Worm (Caenorhabditis elegans) whole organism, young adult: Measurements from ENCODE around the gene map-1.
A peak's percentile ranks its signal among the peaks of the same experiment; 100 is the strongest.

Experiments
- B0019.2 ChIP-seq: fragments of 200-800 bp; sonication (Bioruptor generic); conservative IDR thresholded peaks from 2 replicates; pipeline ENCODE4 v1.3.6; 2022; ENCODE audit warnings: missing genetic modification reagents, missing genetic modification characterization, missing compliant biosample characterization
- B0035.1 ChIP-seq: sonication (generic microtip); optimal IDR thresholded peaks from 2 replicates; lab custom pipeline; 2016; ENCODE audit warnings: missing genetic modification characterization, mild to moderate bottlenecking, missing compliant biosample characterization, missing genotype, missing genetic modification reagents
- B0336.3 ChIP-seq: fragments of 200-800 bp; sonication (Bioruptor generic); IDR thresholded peaks from 2 replicates; pipeline ENCODE4 v1.3.6; 2022; ENCODE audit warnings: missing genetic modification characterization, missing compliant biosample characterization
- D2030.7 ChIP-seq: fragments of 200-800 bp; sonication (Bioruptor generic); IDR thresholded peaks from 2 replicates; pipeline ENCODE4 v1.3.6; 2022; ENCODE audit warnings: missing genetic modification reagents, missing genetic modification characterization, missing compliant biosample characterization
- F33H1.4 ChIP-seq: fragments of 200-800 bp; sonication (Bioruptor generic); IDR thresholded peaks from 2 replicates; pipeline ENCODE4 v1.3.6; 2022; ENCODE audit warnings: missing genetic modification reagents, missing genetic modification characterization, missing compliant biosample characterization
- F37B4.10 ChIP-seq: fragments of 200-800 bp; sonication (Bioruptor generic); IDR thresholded peaks from 2 replicates; pipeline ENCODE4 v1.3.6; 2022; ENCODE audit warnings: missing genetic modification characterization, missing compliant biosample characterization
- F55B11.4 ChIP-seq: sonication (generic microtip); optimal IDR thresholded peaks from 2 replicates; lab custom pipeline; 2016; ENCODE audit warnings: missing compliant biosample characterization, missing genetic modification characterization, borderline replicate concordance; ENCODE audit not compliant: insufficient read depth
- F57A8.1 ChIP-seq: fragments of 200-800 bp; sonication (Bioruptor generic); optimal IDR thresholded peaks from 2 replicates; lab custom pipeline; 2018; ENCODE audit warnings: mild to moderate bottlenecking, missing genetic modification characterization, moderate library complexity, missing compliant biosample characterization
- K11D2.4 ChIP-seq: fragments of 200-800 bp; sonication (Bioruptor generic); IDR thresholded peaks from 2 replicates; pipeline ENCODE4 v1.3.6; 2022; ENCODE audit warnings: missing genetic modification reagents, missing genetic modification characterization, missing compliant biosample characterization
- T26A5.8 ChIP-seq: sonication (generic microtip); optimal IDR thresholded peaks from 2 replicates; lab custom pipeline; 2016; ENCODE audit warnings: missing genetic modification characterization, missing compliant biosample characterization
- Y53G8AR.9 ChIP-seq: fragments of 200-800 bp; sonication (Bioruptor generic); conservative IDR thresholded peaks from 2 replicates; pipeline ENCODE4 v1.3.6; 2022; ENCODE audit warnings: missing genetic modification reagents, missing genetic modification characterization, missing compliant biosample characterization
- Y95B8A.8 ChIP-seq: fragments of 200-800 bp; sonication (Bioruptor generic); IDR thresholded peaks from 2 replicates; pipeline ENCODE4 v1.3.6; 2022; ENCODE audit warnings: missing genetic modification reagents, missing genetic modification characterization, missing compliant biosample characterization
- ama-1 ChIP-seq, 3 experiments: fragments of 150-350 bp in 1 of 3; sonication (generic microtip) in 2 of 3; optimal IDR thresholded peaks; 2 replicates each; lab custom pipeline; 2014 to 2018; ENCODE audit warnings: missing biosample characterization in 2 of 3, missing genetic modification characterization in 2 of 3, missing genetic modification reagents in 2 of 3
- cebp-1 ChIP-seq, 2 experiments: fragments of 200-800 bp in 1 of 2; sonication (Bioruptor generic) in 1 of 2; sonication (generic microtip) in 1 of 2; IDR thresholded peaks in 1 of 2; optimal IDR thresholded peaks in 1 of 2; 2 replicates each; pipeline versions ENCODE4 v1.3.6 to Lab custom; 2017 to 2022; ENCODE audit warnings: missing compliant biosample characterization in 2 of 2, missing genetic modification characterization in 2 of 2, mild to moderate bottlenecking in 1 of 2, missing genetic modification reagents in 1 of 2, moderate library complexity in 1 of 2
- ceh-27 ChIP-seq: fragments of 200-800 bp; sonication (Bioruptor generic); optimal IDR thresholded peaks from 2 replicates; lab custom pipeline; 2018; ENCODE audit warnings: mild to moderate bottlenecking, missing genetic modification characterization, moderate library complexity, missing compliant biosample characterization
- ceh-79 ChIP-seq: sonication (generic microtip); optimal IDR thresholded peaks from 2 replicates; lab custom pipeline; 2017; ENCODE audit warnings: mild to moderate bottlenecking, missing genetic modification characterization, missing compliant biosample characterization
- ceh-91 ChIP-seq: fragments of 200-800 bp; sonication (Bioruptor generic); IDR thresholded peaks from 2 replicates; pipeline ENCODE4 v1.3.6; 2022; ENCODE audit warnings: missing genetic modification reagents, missing genetic modification characterization, missing compliant biosample characterization
- dpl-1 ChIP-seq: fragments of 150-350 bp; optimal IDR thresholded peaks from 2 replicates; lab custom pipeline; 2014; ENCODE audit warnings: missing biosample characterization, missing genetic modification reagents, missing genetic modification characterization
- hsf-1 ChIP-seq: fragments of 200-800 bp; sonication (Bioruptor generic); IDR thresholded peaks from 2 replicates; pipeline ENCODE4 v1.3.6; 2022; ENCODE audit warnings: missing genetic modification reagents, missing genetic modification characterization, missing compliant biosample characterization
- lag-1 ChIP-seq: fragments of 200-800 bp; sonication (Bioruptor generic); IDR thresholded peaks from 2 replicates; pipeline ENCODE4 v1.3.6; 2022; ENCODE audit warnings: missing genetic modification reagents, missing genetic modification characterization, missing compliant biosample characterization
- let-607 ChIP-seq, 2 experiments: fragments of 200-800 bp in 1 of 2; sonication (Bioruptor generic) in 1 of 2; sonication (generic microtip) in 1 of 2; optimal IDR thresholded peaks; 2 replicates each; lab custom pipeline; 2016 to 2018; ENCODE audit warnings: mild to moderate bottlenecking in 2 of 2, missing compliant biosample characterization in 2 of 2, missing genetic modification characterization in 2 of 2, moderate library complexity in 2 of 2, missing genotype in 1 of 2
- lin-26 ChIP-seq: fragments of 200-800 bp; sonication (Bioruptor generic); IDR thresholded peaks from 2 replicates; pipeline ENCODE4 v1.3.6; 2022; ENCODE audit warnings: missing genetic modification reagents, missing genetic modification characterization, missing compliant biosample characterization
- lin-40 ChIP-seq: sonication (generic microtip); optimal IDR thresholded peaks from 2 replicates; lab custom pipeline; 2016; ENCODE audit warnings: missing genetic modification characterization, mild to moderate bottlenecking, missing compliant biosample characterization, missing genotype, missing genetic modification reagents
- lin-54 ChIP-seq: fragments of 200-800 bp; sonication (Bioruptor generic); optimal IDR thresholded peaks from 2 replicates; lab custom pipeline; 2018; ENCODE audit warnings: mild to moderate bottlenecking, missing genetic modification characterization, missing compliant biosample characterization
- lir-1 ChIP-seq: fragments of 200-800 bp; sonication (Bioruptor generic); conservative IDR thresholded peaks from 2 replicates; pipeline ENCODE4 v1.3.6; 2022; ENCODE audit warnings: missing genetic modification reagents, missing genetic modification characterization, missing compliant biosample characterization
- madf-6 ChIP-seq: fragments of 200-800 bp; sonication (Bioruptor generic); IDR thresholded peaks from 2 replicates; pipeline ENCODE4 v1.3.6; 2022; ENCODE audit warnings: missing genetic modification reagents, missing genetic modification characterization, missing compliant biosample characterization
- mcd-1 ChIP-seq: fragments of 200-800 bp; sonication (Bioruptor generic); IDR thresholded peaks from 2 replicates; pipeline ENCODE4 v1.3.6; 2022; ENCODE audit warnings: missing genetic modification reagents, missing genetic modification characterization, missing compliant biosample characterization
- mes-4 ChIP-seq: sonication (generic microtip); optimal IDR thresholded peaks from 2 replicates; lab custom pipeline; 2016; ENCODE audit warnings: missing genotype, missing genetic modification characterization, missing compliant biosample characterization
- nhr-120 ChIP-seq: fragments of 200-800 bp; sonication (Bioruptor generic); IDR thresholded peaks from 2 replicates; pipeline ENCODE4 v1.3.6; 2022; ENCODE audit warnings: missing genetic modification characterization, missing compliant biosample characterization
- nhr-179 ChIP-seq: sonication (generic microtip); optimal IDR thresholded peaks from 2 replicates; lab custom pipeline; 2016; ENCODE audit warnings: mild to moderate bottlenecking, missing genetic modification characterization, missing compliant biosample characterization
- nhr-90 ChIP-seq: sonication (generic microtip); optimal IDR thresholded peaks from 2 replicates; lab custom pipeline; 2016; ENCODE audit warnings: missing genotype, mild to moderate bottlenecking, missing genetic modification characterization, missing compliant biosample characterization
- snpc-1.1 ChIP-seq: sonication (generic microtip); optimal IDR thresholded peaks from 2 replicates; lab custom pipeline; 2017; ENCODE audit warnings: missing genetic modification characterization, mild to moderate bottlenecking, missing compliant biosample characterization, antibody characterized with exemption, moderate library complexity, missing genotype, missing genetic modification reagents; ENCODE audit not compliant: insufficient read depth
- snpc-1.3 ChIP-seq: sonication (generic microtip); optimal IDR thresholded peaks from 2 replicates; lab custom pipeline; 2017; ENCODE audit warnings: missing genetic modification characterization, mild to moderate bottlenecking, missing compliant biosample characterization, antibody characterized with exemption, moderate library complexity, missing genotype, missing genetic modification reagents; ENCODE audit not compliant: insufficient read depth
- snpc-4 ChIP-seq, 5 experiments: fragments of 150-350 bp in 1 of 5; sonication (generic microtip) in 4 of 5; optimal IDR thresholded peaks; 2 replicates each; lab custom pipeline; 2014 to 2018; ENCODE audit warnings: missing genetic modification characterization in 5 of 5, missing biosample characterization in 3 of 5, antibody characterized with exemption in 2 of 5, mild to moderate bottlenecking in 2 of 5, missing compliant biosample characterization in 2 of 5, missing genotype in 2 of 5, moderate library complexity in 2 of 5, missing genetic modification reagents in 1 of 5
- tbx-9 ChIP-seq: sonication (generic microtip); optimal IDR thresholded peaks from 2 replicates; lab custom pipeline; 2016; ENCODE audit warnings: borderline replicate concordance, missing genetic modification characterization, inconsistent platforms, missing compliant biosample characterization
- zfh-2 ChIP-seq: fragments of 200-800 bp; sonication (Bioruptor generic); conservative IDR thresholded peaks from 2 replicates; pipeline ENCODE4 v1.3.6; 2022; ENCODE audit warnings: missing genetic modification reagents, missing genetic modification characterization, missing compliant biosample characterization
- ztf-22 ChIP-seq: fragments of 200-800 bp; sonication (Bioruptor generic); optimal IDR thresholded peaks from 2 replicates; lab custom pipeline; 2018; ENCODE audit warnings: mild to moderate bottlenecking, missing genetic modification characterization, moderate library complexity, missing compliant biosample characterization
- ztf-25 ChIP-seq: fragments of 200-800 bp; sonication (Bioruptor generic); IDR thresholded peaks from 2 replicates; pipeline ENCODE4 v1.3.6; 2022; ENCODE audit warnings: missing genetic modification reagents, missing genetic modification characterization, missing compliant biosample characterization
- ztf-26 ChIP-seq: sonication (generic microtip); optimal IDR thresholded peaks from 2 replicates; lab custom pipeline; 2017; ENCODE audit warnings: missing genetic modification characterization, missing compliant biosample characterization

The map-1 gene

DNA sequence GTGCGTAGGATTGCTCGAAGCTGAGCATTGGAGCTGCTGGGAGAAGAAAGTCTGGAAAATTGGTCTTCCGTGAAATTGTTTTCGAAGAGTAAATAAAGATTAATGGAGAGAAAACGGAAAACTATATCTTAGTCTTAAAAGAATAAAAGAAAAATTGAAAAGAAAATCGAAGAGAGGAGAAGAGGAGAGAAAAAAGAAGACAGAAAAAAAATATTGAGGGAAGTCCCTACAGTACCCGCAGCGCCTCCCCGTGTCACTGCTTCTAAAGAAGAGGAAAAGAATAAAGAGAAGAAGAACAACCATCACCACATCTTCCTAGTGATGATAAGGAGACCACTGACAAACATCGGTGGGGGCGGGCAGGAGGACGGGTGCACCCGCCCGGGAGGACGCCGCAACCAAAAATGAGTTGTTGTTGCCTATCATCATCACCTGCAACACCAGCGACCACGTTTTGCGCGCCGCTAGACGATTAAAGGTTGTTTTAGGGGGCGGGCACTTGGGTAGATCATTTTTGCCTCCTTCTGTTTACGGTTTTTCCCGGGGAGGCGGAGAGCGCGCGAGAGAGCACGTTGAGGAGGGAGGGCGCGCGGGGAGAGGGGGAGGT is 37.9 kb downstream of the map-1 start, which contains the start of gene CC8.2 (continued):
- TF ChIP-seq mcd-1 (GFP tag; lab: Robert Waterston, UW) (peak; percentile 57), ceh-27 (GFP tag; lab: Kevin White, UChicago) (peak; percentile 56), dpl-1 (GFP tag; lab: Kevin White, UChicago) (peak; percentile 49), lin-26 (GFP tag; lab: Robert Waterston, UW) (peak; percentile 82), nhr-90 (tag; lab: Kevin White, UChicago) (no peak), madf-6 (peak; percentile 96), F33H1.4 (GFP tag; lab: Robert Waterston, UW) (peak; percentile 32; the same call in 1 of the 2 replicates), Y53G8AR.9 (0 out of 2 replicates have a peak, but pooled peaks have one; percentile 65), lin-54 (peak; percentile 3), F57A8.1 (GFP tag; lab: Kevin White, UChicago) (no peak), snpc-1.1 (tag; lab: Kevin White, UChicago) (no peak), tbx-9 (no peak), zfh-2 (peak; percentile 75), let-607 (tag; optimal IDR thresholded peaks at IDR 0.05; lab: Kevin White, UChicago) (no peak), ceh-91 (GFP tag; lab: Robert Waterston, UW) (peak; percentile 60), snpc-1.3 (tag; lab: Kevin White, UChicago) (no peak), lag-1 (no peak), nhr-120 (GFP tag; lab: Robert Waterston, UW) (no peak), F37B4.10 (GFP tag; lab: Robert Waterston, UW) (no peak), hsf-1 (GFP tag; lab: Robert Waterston, UW) (peak; percentile 59), D2030.7 (GFP tag; lab: Robert Waterston, UW) (peak; percentile 38; the same call in 1 of the 2 replicates), lin-40 (peak; percentile 15), snpc-4 (GFP tag; optimal IDR thresholded peaks at IDR 0.05; lab: Kevin White, UChicago) (no peak), snpc-4 (tag; optimal IDR thresholded peaks at IDR 0.05; lab: Kevin White, UChicago) (no peak), ztf-25 (GFP tag; lab: Robert Waterston, UW) (no peak), mes-4 (no peak), ztf-22 (no peak), ama-1 (optimal IDR thresholded peaks at IDR 0.05; lab: Kevin White, UChicago) (no peak), ama-1 (GFP tag; optimal IDR thresholded peaks at IDR 0.05; lab: Kevin White, UChicago) (no peak), B0035.1 (tag; lab: Kevin White, UChicago) (no peak)

DNA sequence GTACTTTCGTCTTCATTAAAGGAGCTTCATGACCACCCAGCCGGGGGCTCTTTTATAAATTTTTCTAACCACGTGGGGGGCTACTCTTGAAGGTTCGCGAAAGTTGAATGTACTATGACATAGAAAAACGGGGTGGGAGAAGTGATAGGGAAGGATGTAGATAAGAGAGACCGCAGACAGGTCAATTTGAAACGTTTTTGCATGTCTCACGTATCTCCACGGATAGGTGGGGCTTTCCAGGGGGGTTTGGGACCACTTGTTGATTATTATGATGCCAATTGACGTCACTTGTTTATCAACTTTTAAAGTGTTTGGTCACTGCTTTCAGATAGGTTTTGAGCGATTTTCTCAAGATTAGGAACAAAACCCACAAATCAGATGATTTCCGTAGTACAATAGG is 39.1 kb downstream of the map-1 start:
- TF ChIP-seq B0019.2 = no peak
- no peak for TF ChIP-seq nhr-179 (tag; lab: Kevin White, UChicago)
- TF ChIP-seq Y95B8A.8 (GFP tag; lab: Robert Waterston, UW) = no peak
- TF ChIP-seq ceh-79 = no peak
- no peak for TF ChIP-seq B0336.3
- TF ChIP-seq cebp-1 (GFP tag; IDR thresholded peaks at IDR 0.05; lab: Robert Waterston, UW) = no peak
- TF ChIP-seq cebp-1 (tag; optimal IDR thresholded peaks at IDR 0.05; lab: Kevin White, UChicago) = peak; percentile 20
- no peak for TF ChIP-seq T26A5.8
- no peak for TF ChIP-seq ztf-25 (GFP tag; lab: Robert Waterston, UW)
- no peak for TF ChIP-seq lir-1 (GFP tag; lab: Robert Waterston, UW)
- TF ChIP-seq hsf-1 (GFP tag; lab: Robert Waterston, UW) = peak; percentile 31; the same call in 1 of the 2 replicates
- TF ChIP-seq K11D2.4 (GFP tag; lab: Robert Waterston, UW) = peak; percentile 44; the same call in 1 of the 2 replicates
- TF ChIP-seq nhr-120 (GFP tag; lab: Robert Waterston, UW) = no peak
- peak; percentile 50 for TF ChIP-seq ztf-26 (tag; lab: Kevin White, UChicago)
- TF ChIP-seq F55B11.4 = no peak
- no peak for TF ChIP-seq lin-54
- TF ChIP-seq, all 124 proteins: peak for 4
